Worm (Caenorhabditis elegans) whole organism, young adult: ENCODE results near the gene Y57A10A.24.

ENCODE experiments used
- B0035.1 ChIP-seq: sonication (generic microtip); optimal IDR thresholded peaks from 2 replicates; lab custom pipeline; 2016; ENCODE audit warnings: missing genetic modification characterization, mild to moderate bottlenecking, missing compliant biosample characterization, missing genotype, missing genetic modification reagents
- B0336.3 ChIP-seq: fragments of 200-800 bp; sonication (Bioruptor generic); IDR thresholded peaks from 2 replicates; pipeline ENCODE4 v1.3.6; 2022; ENCODE audit warnings: missing genetic modification characterization, missing compliant biosample characterization
- C17E4.6 ChIP-seq: fragments of 200-800 bp; sonication (Bioruptor generic); IDR thresholded peaks from 2 replicates; pipeline ENCODE4 v1.3.6; 2022; ENCODE audit warnings: missing genetic modification reagents, missing genetic modification characterization, missing compliant biosample characterization
- D2030.7 ChIP-seq: fragments of 200-800 bp; sonication (Bioruptor generic); IDR thresholded peaks from 2 replicates; pipeline ENCODE4 v1.3.6; 2022; ENCODE audit warnings: missing genetic modification reagents, missing genetic modification characterization, missing compliant biosample characterization
- K11D2.4 ChIP-seq: fragments of 200-800 bp; sonication (Bioruptor generic); IDR thresholded peaks from 2 replicates; pipeline ENCODE4 v1.3.6; 2022; ENCODE audit warnings: missing genetic modification reagents, missing genetic modification characterization, missing compliant biosample characterization
- T07F8.4 ChIP-seq: sonication (generic microtip); optimal IDR thresholded peaks from 2 replicates; lab custom pipeline; 2016; ENCODE audit warnings: mild to moderate bottlenecking, missing genetic modification characterization, moderate library complexity, missing compliant biosample characterization
- T26A5.8 ChIP-seq: sonication (generic microtip); optimal IDR thresholded peaks from 2 replicates; lab custom pipeline; 2016; ENCODE audit warnings: missing genetic modification characterization, missing compliant biosample characterization
- ama-1 ChIP-seq, 3 experiments: fragments of 150-350 bp in 1 of 3; sonication (generic microtip) in 2 of 3; optimal IDR thresholded peaks; 2 replicates each; lab custom pipeline; 2014 to 2018; ENCODE audit warnings: missing biosample characterization in 2 of 3, missing genetic modification characterization in 2 of 3, missing genetic modification reagents in 2 of 3
- bed-2 ChIP-seq: fragments of 200-800 bp; sonication (Bioruptor generic); IDR thresholded peaks from 2 replicates; pipeline ENCODE4 v1.3.6; 2022; ENCODE audit warnings: missing genetic modification reagents, missing genetic modification characterization, missing compliant biosample characterization
- cebp-1 ChIP-seq, 2 experiments: fragments of 200-800 bp in 1 of 2; sonication (Bioruptor generic) in 1 of 2; sonication (generic microtip) in 1 of 2; IDR thresholded peaks in 1 of 2; optimal IDR thresholded peaks in 1 of 2; 2 replicates each; pipeline versions ENCODE4 v1.3.6 to Lab custom; 2017 to 2022; ENCODE audit warnings: missing compliant biosample characterization in 2 of 2, missing genetic modification characterization in 2 of 2, mild to moderate bottlenecking in 1 of 2, missing genetic modification reagents in 1 of 2, moderate library complexity in 1 of 2
- cebp-2 ChIP-seq: fragments of 200-800 bp; sonication (Bioruptor generic); IDR thresholded peaks from 2 replicates; pipeline ENCODE4 v1.3.6; 2022; ENCODE audit warnings: missing genetic modification characterization, missing compliant biosample characterization
- ceh-100 ChIP-seq: fragments of 200-800 bp; sonication (Bioruptor generic); IDR thresholded peaks from 2 replicates; pipeline ENCODE4 v1.3.6; 2022; ENCODE audit warnings: missing genetic modification reagents, missing genetic modification characterization, missing compliant biosample characterization
- ceh-27 ChIP-seq: fragments of 200-800 bp; sonication (Bioruptor generic); optimal IDR thresholded peaks from 2 replicates; lab custom pipeline; 2018; ENCODE audit warnings: mild to moderate bottlenecking, missing genetic modification characterization, moderate library complexity, missing compliant biosample characterization
- ceh-40 ChIP-seq: fragments of 200-800 bp; sonication (Bioruptor generic); IDR thresholded peaks from 2 replicates; pipeline ENCODE4 v1.3.6; 2022; ENCODE audit warnings: missing genetic modification characterization, missing compliant biosample characterization
- ceh-58 ChIP-seq: fragments of 200-800 bp; sonication (Bioruptor generic); IDR thresholded peaks from 2 replicates; pipeline ENCODE4 v1.3.6; 2022; ENCODE audit warnings: missing genetic modification characterization, missing compliant biosample characterization
- ceh-79 ChIP-seq: sonication (generic microtip); optimal IDR thresholded peaks from 2 replicates; lab custom pipeline; 2017; ENCODE audit warnings: mild to moderate bottlenecking, missing genetic modification characterization, missing compliant biosample characterization
- ceh-91 ChIP-seq: fragments of 200-800 bp; sonication (Bioruptor generic); IDR thresholded peaks from 2 replicates; pipeline ENCODE4 v1.3.6; 2022; ENCODE audit warnings: missing genetic modification reagents, missing genetic modification characterization, missing compliant biosample characterization
- efl-1 ChIP-seq: fragments of 150-350 bp; optimal IDR thresholded peaks from 2 replicates; lab custom pipeline; 2014; ENCODE audit warnings: missing biosample characterization, missing genetic modification reagents, missing genetic modification characterization
- ekl-4 ChIP-seq: fragments of 200-800 bp; sonication (Bioruptor generic); IDR thresholded peaks from 2 replicates; pipeline ENCODE4 v1.3.6; 2022; ENCODE audit warnings: missing genetic modification reagents, missing genetic modification characterization, missing compliant biosample characterization
- him-1 ChIP-seq: sonication (generic microtip); optimal IDR thresholded peaks from 2 replicates; lab custom pipeline; 2016; ENCODE audit warnings: missing genotype, missing genetic modification reagents, missing genetic modification characterization, missing compliant biosample characterization
- hlh-12 ChIP-seq: sonication (generic microtip); optimal IDR thresholded peaks from 2 replicates; lab custom pipeline; 2016; ENCODE audit warnings: missing genetic modification characterization, missing compliant biosample characterization
- hrde-1 ChIP-seq: sonication (generic microtip); optimal IDR thresholded peaks from 2 replicates; lab custom pipeline; 2016; ENCODE audit warnings: missing genetic modification characterization, mild to moderate bottlenecking, missing compliant biosample characterization, moderate library complexity, missing genotype, missing genetic modification reagents, borderline replicate concordance
- lag-1 ChIP-seq: fragments of 200-800 bp; sonication (Bioruptor generic); IDR thresholded peaks from 2 replicates; pipeline ENCODE4 v1.3.6; 2022; ENCODE audit warnings: missing genetic modification reagents, missing genetic modification characterization, missing compliant biosample characterization
- let-526 ChIP-seq: fragments of 200-800 bp; sonication (Bioruptor generic); IDR thresholded peaks from 2 replicates; pipeline ENCODE4 v1.3.6; 2022; ENCODE audit warnings: missing genetic modification reagents, missing genetic modification characterization, missing compliant biosample characterization
- lin-35 ChIP-seq, 3 experiments: fragments of 150-350 bp in 2 of 3; sonication (generic microtip) in 1 of 3; optimal IDR thresholded peaks; 2 replicates each; lab custom pipeline; 2014 to 2018; ENCODE audit warnings: missing biosample characterization in 3 of 3, missing genetic modification characterization in 3 of 3, missing genetic modification reagents in 3 of 3
- lin-40 ChIP-seq: sonication (generic microtip); optimal IDR thresholded peaks from 2 replicates; lab custom pipeline; 2016; ENCODE audit warnings: missing genetic modification characterization, mild to moderate bottlenecking, missing compliant biosample characterization, missing genotype, missing genetic modification reagents
- lsl-1 ChIP-seq: fragments of 200-800 bp; sonication (Bioruptor generic); optimal IDR thresholded peaks from 2 replicates; lab custom pipeline; 2018; ENCODE audit warnings: mild to moderate bottlenecking, missing genetic modification characterization, moderate library complexity, missing compliant biosample characterization
- lsy-27 ChIP-seq: sonication (generic microtip); optimal IDR thresholded peaks from 2 replicates; lab custom pipeline; 2017; ENCODE audit warnings: missing genetic modification characterization, mild to moderate bottlenecking, missing compliant biosample characterization, antibody characterized with exemption, missing genotype, borderline replicate concordance; ENCODE audit not compliant: insufficient read depth
- madf-10 ChIP-seq: sonication (generic microtip); optimal IDR thresholded peaks from 2 replicates; lab custom pipeline; 2016; ENCODE audit warnings: mild to moderate bottlenecking, missing genetic modification characterization, missing compliant biosample characterization
- madf-3 ChIP-seq: fragments of 200-800 bp; sonication (Bioruptor generic); IDR thresholded peaks from 2 replicates; pipeline ENCODE4 v1.3.6; 2022; ENCODE audit warnings: missing genetic modification reagents, missing genetic modification characterization, missing compliant biosample characterization
- mel-28 ChIP-seq: sonication (generic microtip); optimal IDR thresholded peaks from 2 replicates; lab custom pipeline; 2016; ENCODE audit warnings: borderline replicate concordance, mild to moderate bottlenecking, missing genetic modification characterization, missing compliant biosample characterization
- mes-4 ChIP-seq: sonication (generic microtip); optimal IDR thresholded peaks from 2 replicates; lab custom pipeline; 2016; ENCODE audit warnings: missing genotype, missing genetic modification characterization, missing compliant biosample characterization
- nfya-1 ChIP-seq: sonication (generic microtip); optimal IDR thresholded peaks from 2 replicates; lab custom pipeline; 2017; ENCODE audit warnings: antibody characterized with exemption, missing compliant biosample characterization, missing genetic modification characterization, borderline replicate concordance; ENCODE audit not compliant: insufficient read depth
- nfya-2 ChIP-seq: fragments of 200-800 bp; sonication (Bioruptor generic); IDR thresholded peaks from 2 replicates; pipeline ENCODE4 v1.3.6; 2022; ENCODE audit warnings: missing genetic modification reagents, missing genetic modification characterization, missing compliant biosample characterization
- sdz-38 ChIP-seq: sonication (generic microtip); optimal IDR thresholded peaks from 2 replicates; lab custom pipeline; 2016; ENCODE audit warnings: missing genotype, missing genetic modification characterization, missing compliant biosample characterization
- snpc-1.1 ChIP-seq: sonication (generic microtip); optimal IDR thresholded peaks from 2 replicates; lab custom pipeline; 2017; ENCODE audit warnings: missing genetic modification characterization, mild to moderate bottlenecking, missing compliant biosample characterization, antibody characterized with exemption, moderate library complexity, missing genotype, missing genetic modification reagents; ENCODE audit not compliant: insufficient read depth
- snpc-3.4 ChIP-seq: sonication (generic microtip); optimal IDR thresholded peaks from 2 replicates; lab custom pipeline; 2017; ENCODE audit warnings: missing genetic modification characterization, mild to moderate bottlenecking, missing compliant biosample characterization, antibody characterized with exemption, moderate library complexity, missing genotype, missing genetic modification reagents
- somi-1 ChIP-seq: fragments of 200-800 bp; sonication (Bioruptor generic); optimal IDR thresholded peaks from 2 replicates; lab custom pipeline; 2018; ENCODE audit warnings: mild to moderate bottlenecking, missing genetic modification characterization, missing compliant biosample characterization
- zfh-2 ChIP-seq: fragments of 200-800 bp; sonication (Bioruptor generic); conservative IDR thresholded peaks from 2 replicates; pipeline ENCODE4 v1.3.6; 2022; ENCODE audit warnings: missing genetic modification reagents, missing genetic modification characterization, missing compliant biosample characterization
- ztf-26 ChIP-seq: sonication (generic microtip); optimal IDR thresholded peaks from 2 replicates; lab custom pipeline; 2017; ENCODE audit warnings: missing genetic modification characterization, missing compliant biosample characterization

Gene Y57A10A.24

ce11 chrII:12257095-12257494 lies 14.3 kb downstream of the Y57A10A.24 start:
- TF ChIP-seq T26A5.8 (tag; lab: Kevin White, UChicago) (no peak), lsy-27 (no peak), somi-1 (GFP tag; lab: Kevin White, UChicago) (no peak), ceh-79 (tag; lab: Kevin White, UChicago) (no peak), let-526 (no peak), hrde-1 (no peak), lin-35 (GFP tag; optimal IDR thresholded peaks at IDR 0.05; lab: Kevin White, UChicago) (no peak), zfh-2 (no peak)
- TF ChIP-seq, all 124 proteins: peak for 0

ce11 chrII:12260538-12260937 lies 17.8 kb downstream of the Y57A10A.24 start:
- TF ChIP-seq efl-1, result no peak
- TF ChIP-seq B0336.3 (GFP tag; lab: Robert Waterston, UW), result no peak
- no peak for TF ChIP-seq ceh-58 (GFP tag; lab: Robert Waterston, UW)
- TF ChIP-seq, all 124 proteins: peak for 0

ce11 chrII:12261147-12261821 lies 18.5 kb downstream of the Y57A10A.24 start:
- TF ChIP-seq snpc-3.4 (tag; lab: Kevin White, UChicago) (no peak), nfya-1 (tag; lab: Kevin White, UChicago) (no peak), nfya-2 (no peak), zfh-2 (peak; percentile 53; the same call in 1 of the 2 replicates), lsl-1 (GFP tag; lab: Kevin White, UChicago) (no peak), K11D2.4 (GFP tag; lab: Robert Waterston, UW) (no peak), madf-10 (tag; lab: Kevin White, UChicago) (no peak), sdz-38 (tag; lab: Kevin White, UChicago) (no peak), ekl-4 (no peak), ceh-100 (GFP tag; lab: Robert Waterston, UW) (no peak), T26A5.8 (tag; lab: Kevin White, UChicago) (no peak), ceh-91 (no peak), hlh-12 (tag; lab: Kevin White, UChicago) (no peak), ceh-58 (GFP tag; lab: Robert Waterston, UW) (no peak), lin-35 (GFP tag; optimal IDR thresholded peaks at IDR 0.05; lab: Kevin White, UChicago) (no peak), T07F8.4 (no peak), C17E4.6 (GFP tag; lab: Robert Waterston, UW) (no peak), snpc-1.1 (tag; lab: Kevin White, UChicago) (no peak), ztf-26 (no peak), lin-40 (tag; lab: Kevin White, UChicago) (peak; percentile 11), cebp-2 (GFP tag; lab: Robert Waterston, UW) (no peak), lag-1 (GFP tag; lab: Robert Waterston, UW) (no peak), lsy-27 (no peak), mes-4 (tag; lab: Kevin White, UChicago) (no peak), him-1 (tag; lab: Kevin White, UChicago) (no peak), cebp-1 (GFP tag; IDR thresholded peaks at IDR 0.05; lab: Robert Waterston, UW) (no peak), cebp-1 (tag; optimal IDR thresholded peaks at IDR 0.05; lab: Kevin White, UChicago) (peak; percentile 9), B0336.3 (GFP tag; lab: Robert Waterston, UW) (no peak), mel-28 (tag; lab: Kevin White, UChicago) (no peak), B0035.1 (no peak), ama-1 (optimal IDR thresholded peaks at IDR 0.05; lab: Kevin White, UChicago) (no peak), ama-1 (GFP tag; optimal IDR thresholded peaks at IDR 0.05; lab: Kevin White, UChicago) (no peak), bed-2 (GFP tag; lab: Robert Waterston, UW) (no peak), D2030.7 (no peak), madf-3 (GFP tag; lab: Robert Waterston, UW) (no peak), ceh-40 (GFP tag; lab: Robert Waterston, UW) (no peak), ceh-27 (GFP tag; lab: Kevin White, UChicago) (peak; percentile 35)
